Fruit fly (Drosophila melanogaster): ENCODE data around the gene sgl.

Gene sgl

DNA sequence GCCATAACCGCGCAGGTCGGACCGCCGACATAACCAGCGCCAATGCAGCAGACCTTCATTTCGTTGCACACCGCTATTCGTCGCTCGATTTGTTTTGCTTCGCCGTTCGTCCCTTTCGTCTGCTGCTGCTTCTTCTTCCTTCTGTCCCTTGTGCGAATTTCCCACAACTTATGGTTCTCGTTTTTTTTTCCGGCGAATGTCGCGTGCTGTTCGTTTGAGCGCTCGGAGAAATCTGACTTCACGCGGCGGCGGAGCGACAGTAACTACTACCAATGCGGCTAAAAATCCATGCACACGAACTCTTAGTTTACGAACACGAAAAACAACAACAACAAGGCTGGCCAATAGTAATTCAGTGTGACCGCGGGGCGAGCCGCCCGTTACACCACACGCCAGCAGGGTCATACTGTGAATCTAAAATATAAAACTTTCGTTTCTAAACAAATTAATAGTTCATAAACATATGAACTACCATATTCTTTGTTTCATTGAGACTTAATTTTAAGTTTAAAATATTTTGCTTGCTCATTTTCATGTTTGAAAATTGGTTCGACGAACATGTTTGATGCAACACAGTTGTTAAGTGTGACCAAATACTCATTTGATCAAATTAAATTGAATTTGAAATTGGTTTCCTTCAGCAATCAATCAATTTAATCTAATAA is at the start of gene sgl (continued):
- TF ChIP-seq gsb-n (tag; optimal IDR thresholded peaks at IDR 0.05) (peak; percentile 15), CG10565 (GFP tag; optimal IDR thresholded peaks at IDR 0.05) (no peak), CG18619 (GFP tag; optimal IDR thresholded peaks at IDR 0.05) (no peak), sens (GFP tag) (peak; percentile 79), MTF-1 (GFP tag; optimal IDR thresholded peaks at IDR 0.05; ENCODE audit: borderline replicate concordance) (peak; percentile 56), CG3838 (GFP tag; optimal IDR thresholded peaks at IDR 0.05) (peak; percentile 7), Side (GFP tag; optimal IDR thresholded peaks at IDR 0.05) (peak; percentile 26), crc (GFP tag; optimal IDR thresholded peaks at IDR 0.05) (no peak), Optix (GFP tag; IDR thresholded peaks at IDR 0.05) (peak; percentile 8; the same call in 1 of the 3 replicates), CG14050 (GFP tag; IDR thresholded peaks at IDR 0.05) (no peak), mld (GFP tag; IDR thresholded peaks at IDR 0.05; ENCODE audit: partially characterized antibody) (0 out of 3 replicates have a peak, but pooled peaks have one; percentile 66), slou (GFP tag; optimal IDR thresholded peaks at IDR 0.05) (no peak), ac (GFP tag; optimal IDR thresholded peaks at IDR 0.05) (no peak), kay (GFP tag; optimal IDR thresholded peaks at IDR 0.05) (no peak), en (GFP tag; optimal IDR thresholded peaks at IDR 0.05) (no peak), pb (GFP tag; optimal IDR thresholded peaks at IDR 0.05) (peak; percentile 38), gce (GFP tag; IDR thresholded peaks at IDR 0.05) (no peak), CG32532 (GFP tag; IDR thresholded peaks at IDR 0.05) (peak; percentile 41), CG31365 (tag; optimal IDR thresholded peaks at IDR 0.05) (no peak), CG12299 (tag; optimal IDR thresholded peaks at IDR 0.05) (no peak), Six4 (GFP tag; optimal IDR thresholded peaks at IDR 0.05) (no peak), gem (tag; optimal IDR thresholded peaks at IDR 0.05) (no peak), CG5245 (GFP tag; optimal IDR thresholded peaks at IDR 0.05) (no peak), CG10209 (GFP tag; optimal IDR thresholded peaks at IDR 0.05) (no peak), stc (GFP tag; IDR thresholded peaks at IDR 0.05) (peak; percentile 60; the same call in 1 of the 2 replicates), CG4617 (GFP tag; optimal IDR thresholded peaks at IDR 0.05; ENCODE audit: borderline replicate concordance) (no peak), ap (GFP tag; IDR thresholded peaks at IDR 0.05) (no peak), gsb (GFP tag; IDR thresholded peaks at IDR 0.05) (no peak), CG17802 (tag; optimal IDR thresholded peaks at IDR 0.05) (no peak), CG7963 (GFP tag; IDR thresholded peaks at IDR 0.05; ENCODE audit: partially characterized antibody) (0 out of 3 replicates have a peak, but pooled peaks have one; percentile 27), her (GFP tag; optimal IDR thresholded peaks at IDR 0.05) (peak; percentile 39), dmrt11E (tag; optimal IDR thresholded peaks at IDR 0.05) (no peak), Atf3 (GFP tag; optimal IDR thresholded peaks at IDR 0.05) (no peak), sens-2 (GFP tag; IDR thresholded peaks at IDR 0.05) (peak; percentile 47), zfh1 (GFP tag; IDR thresholded peaks at IDR 0.05) (peak; percentile 36; the same call in 1 of the 3 replicates), croc (GFP tag; conservative IDR thresholded peaks at IDR 0.05) (no peak), CG34224 (GFP tag; IDR thresholded peaks at IDR 0.05; ENCODE audit: partially characterized antibody) (peak; percentile 72; the same call in 2 of the 3 replicates), Adf1 (GFP tag; IDR thresholded peaks at IDR 0.05) (peak; percentile 60; the same call in 1 of the 2 replicates), ttk (GFP tag; IDR thresholded peaks at IDR 0.05) (no peak), CG2712 (tag; optimal IDR thresholded peaks at IDR 0.05) (peak; percentile 7), CG14710 (tag; optimal IDR thresholded peaks at IDR 0.05) (peak; percentile 63), CG34376 (GFP tag; optimal IDR thresholded peaks at IDR 0.05) (peak; percentile 77), CG12236 (GFP tag; optimal IDR thresholded peaks at IDR 0.05) (peak; percentile 20), CG17829 (tag; optimal IDR thresholded peaks at IDR 0.05) (peak; percentile 67), CG9215 (GFP tag; IDR thresholded peaks at IDR 0.05) (no peak), CG15269 (tag; optimal IDR thresholded peaks at IDR 0.05) (peak; percentile 40), sna (GFP tag; IDR thresholded peaks at IDR 0.05; ENCODE audit: partially characterized antibody) (peak; percentile 50; the same call in 1 of the 2 replicates), CG16863 (GFP tag; optimal IDR thresholded peaks at IDR 0.05) (no peak), CG3163 (GFP tag; optimal IDR thresholded peaks at IDR 0.05) (peak; percentile 66), sd (tag; optimal IDR thresholded peaks at IDR 0.05) (no peak)

Measured in whole organism, embryonic.